Worm (Caenorhabditis elegans) whole organism, mixed stage, embryonic: Measurements from ENCODE around the gene Y50D4C.3.

Source experiments
- ces-1 ChIP-seq: fragments of 150-350 bp; optimal IDR thresholded peaks from 2 replicates; lab custom pipeline; 2014; ENCODE audit warnings: missing biosample characterization, missing genetic modification reagents, missing genetic modification characterization
- drap-1 ChIP-seq: fragments of 200-800 bp; sonication (Bioruptor generic); optimal IDR thresholded peaks from 3 replicates; lab custom pipeline; 2018; ENCODE audit warnings: mild to moderate bottlenecking, missing genetic modification characterization, missing compliant biosample characterization
- elt-1 ChIP-seq: sonication (generic microtip); optimal IDR thresholded peaks from 2 replicates; lab custom pipeline; 2017; ENCODE audit warnings: missing genetic modification characterization, mild to moderate bottlenecking, missing compliant biosample characterization, antibody characterized with exemption, moderate library complexity, borderline replicate concordance; ENCODE audit not compliant: insufficient read depth
- nhr-12 ChIP-seq: fragments of 150-350 bp; optimal IDR thresholded peaks from 2 replicates; lab custom pipeline; 2014; ENCODE audit warnings: missing biosample characterization, missing genetic modification characterization
- nhr-237 ChIP-seq: fragments of 150-350 bp; optimal IDR thresholded peaks from 2 replicates; lab custom pipeline; 2014; ENCODE audit warnings: missing biosample characterization, missing genetic modification characterization
- nhr-76 ChIP-seq: sonication (generic microtip); optimal IDR thresholded peaks from 2 replicates; lab custom pipeline; 2017; ENCODE audit warnings: missing biosample characterization, missing genetic modification characterization
- pha-4 ChIP-seq: fragments of 150-350 bp; optimal IDR thresholded peaks from 2 replicates; lab custom pipeline; 2018; ENCODE audit warnings: missing biosample characterization, missing genetic modification reagents, missing genetic modification characterization
- snpc-4 ChIP-seq: fragments of 150-350 bp; optimal IDR thresholded peaks from 2 replicates; lab custom pipeline; 2014; ENCODE audit warnings: missing biosample characterization, missing genetic modification characterization
- unc-62 ChIP-seq: fragments of 150-350 bp; optimal IDR thresholded peaks from 2 replicates; lab custom pipeline; 2014; ENCODE audit warnings: missing biosample characterization, missing genetic modification reagents, missing genetic modification characterization
- ztf-11 ChIP-seq: fragments of 150-350 bp; optimal IDR thresholded peaks from 2 replicates; lab custom pipeline; 2014; ENCODE audit warnings: missing biosample characterization, missing genetic modification characterization

- TF ChIP-seq nhr-237 (tag; lab: Kevin White, UChicago) (no peak), snpc-4 (tag; lab: Kevin White, UChicago) (no peak), nhr-76 (tag; lab: Kevin White, UChicago) (no peak), elt-1 (no peak), ztf-11 (tag; lab: Kevin White, UChicago) (no peak), drap-1 (GFP tag; lab: Kevin White, UChicago) (no peak), pha-4 (no peak), unc-62 (GFP tag; lab: Kevin White, UChicago) (no peak), ces-1 (GFP tag; lab: Kevin White, UChicago) (no peak), nhr-12 (tag; lab: Kevin White, UChicago) (no peak)
Measured at ce11 chrV:976498-977063, 31.5 kb upstream of the Y50D4C.3 start.
